Worm (Caenorhabditis elegans): ENCODE measurements around the gene sma-1.

DNA sequence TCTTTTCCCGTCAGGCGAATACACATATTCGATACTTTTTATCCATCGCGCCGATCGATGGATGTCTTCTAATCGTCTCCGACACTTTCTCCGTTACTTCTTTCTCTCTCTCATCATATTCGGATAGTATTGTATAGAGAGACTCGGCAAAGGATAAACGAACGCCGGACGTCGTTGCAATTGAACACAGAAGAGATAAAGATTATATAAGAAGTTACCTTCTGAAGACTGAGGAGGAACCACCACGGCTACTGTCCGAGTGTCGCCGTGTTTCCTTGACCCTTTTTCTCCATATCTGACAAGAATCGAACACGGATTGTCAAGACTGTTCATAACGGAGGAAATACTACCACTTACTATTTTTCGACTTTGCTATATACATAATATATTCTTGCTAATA, at the start of gene sma-1:
- no peak for TF ChIP-seq aly-2 (tag; optimal IDR thresholded peaks at IDR 0.05)
- no peak for TF ChIP-seq spr-1 (tag; optimal IDR thresholded peaks at IDR 0.05)
- no peak for TF ChIP-seq lin-13 (GFP tag; optimal IDR thresholded peaks at IDR 0.05)
- TF ChIP-seq daf-16 (GFP tag; optimal IDR thresholded peaks at IDR 0.05): no peak
- TF ChIP-seq daf-16 (tag; optimal IDR thresholded peaks at IDR 0.05): no peak
- TF ChIP-seq ZK546.5 (tag; optimal IDR thresholded peaks at IDR 0.05): no peak
- TF ChIP-seq dve-1 (tag; optimal IDR thresholded peaks at IDR 0.05; ENCODE audit: insufficient read depth): no peak
- TF ChIP-seq ZK337.2 (GFP tag; IDR thresholded peaks at IDR 0.05): no peak
- TF ChIP-seq nhr-237 (tag; optimal IDR thresholded peaks at IDR 0.05): no peak
- no peak for TF ChIP-seq set-16 (GFP tag; IDR thresholded peaks at IDR 0.05)
- TF ChIP-seq nhr-28 (tag; optimal IDR thresholded peaks at IDR 0.05): no peak
- no peak for TF ChIP-seq daf-12 (tag; optimal IDR thresholded peaks at IDR 0.05)
- no peak for TF ChIP-seq lin-39 (tag; optimal IDR thresholded peaks at IDR 0.05)

Measured in whole organism, L4 larva.